Worm (Caenorhabditis elegans) whole organism, mixed stage, embryonic: ENCODE data around the gene F54C4.4.

ENCODE experiments used
- elt-1 ChIP-seq: sonication (generic microtip); optimal IDR thresholded peaks from 2 replicates; lab custom pipeline; 2017; ENCODE audit warnings: missing genetic modification characterization, mild to moderate bottlenecking, missing compliant biosample characterization, antibody characterized with exemption, moderate library complexity, borderline replicate concordance; ENCODE audit not compliant: insufficient read depth
- hlh-1 ChIP-seq: fragments of 150-350 bp; optimal IDR thresholded peaks from 2 replicates; lab custom pipeline; 2014; ENCODE audit warnings: missing biosample characterization, missing genetic modification reagents, missing genetic modification characterization
- mls-2 ChIP-seq: sonication (generic microtip); optimal IDR thresholded peaks from 2 replicates; lab custom pipeline; 2016; ENCODE audit warnings: mild to moderate bottlenecking, missing genetic modification characterization, moderate library complexity, missing compliant biosample characterization
- snpc-4 ChIP-seq: fragments of 150-350 bp; optimal IDR thresholded peaks from 2 replicates; lab custom pipeline; 2014; ENCODE audit warnings: missing biosample characterization, missing genetic modification characterization
- zip-8 ChIP-seq: fragments of 150-350 bp; optimal IDR thresholded peaks from 2 replicates; lab custom pipeline; 2014; ENCODE audit warnings: missing biosample characterization, missing genetic modification characterization

DNA sequence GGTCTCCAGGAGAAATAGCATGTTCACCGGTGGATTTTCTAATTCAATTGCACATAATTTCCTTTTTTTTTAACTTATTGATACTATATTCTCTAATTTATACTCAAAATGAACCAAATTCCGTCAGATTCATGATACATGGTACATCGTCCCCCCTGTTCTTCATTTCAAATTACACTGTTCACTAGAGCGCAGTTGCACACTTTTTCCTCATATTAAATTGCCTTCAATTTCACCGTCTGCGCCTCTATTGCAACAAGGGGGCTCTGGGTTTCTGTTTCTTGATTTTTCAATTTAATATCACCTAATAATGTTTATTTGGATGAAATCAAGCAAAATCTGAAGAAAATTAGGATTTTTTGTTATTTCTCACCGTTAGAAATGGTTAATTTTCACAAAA, 44.4 kb upstream of the F54C4.4 start:
- TF ChIP-seq mls-2 (tag; lab: Kevin White, UChicago) (no peak), snpc-4 (tag; lab: Kevin White, UChicago) (no peak), elt-1 (no peak), zip-8 (tag; lab: Kevin White, UChicago) (no peak), hlh-1 (tag; lab: Kevin White, UChicago) (no peak)
